Worm (Caenorhabditis elegans): Measurements from ENCODE around the gene R144.6.

ce11 chrIII:4967236-4967635 lies 37.3 kb downstream of the R144.6 start:
- TF ChIP-seq lim-7 (GFP tag; IDR thresholded peaks at IDR 0.05) (no peak), ztf-11 (tag; optimal IDR thresholded peaks at IDR 0.05) (no peak), mep-1 (tag; optimal IDR thresholded peaks at IDR 0.05) (no peak), mdl-1 (tag; optimal IDR thresholded peaks at IDR 0.05) (no peak), dpl-1 (GFP tag; optimal IDR thresholded peaks at IDR 0.05) (no peak), dve-1 (tag; optimal IDR thresholded peaks at IDR 0.05; ENCODE audit: insufficient read depth) (no peak), ceh-20 (GFP tag; IDR thresholded peaks at IDR 0.05) (no peak), pqm-1 (tag; optimal IDR thresholded peaks at IDR 0.05) (no peak), ceh-32 (tag; optimal IDR thresholded peaks at IDR 0.05; ENCODE audit: poor library complexity) (no peak), ama-1 (optimal IDR thresholded peaks at IDR 0.05) (no peak), nhr-6 (tag; optimal IDR thresholded peaks at IDR 0.05) (no peak), gei-8 (GFP tag; optimal IDR thresholded peaks at IDR 0.05) (no peak), spr-3 (GFP tag; optimal IDR thresholded peaks at IDR 0.05) (no peak)

Measured in whole organism, L4 larva.